Worm (Caenorhabditis elegans) whole organism, L4 larva: Measurements from ENCODE around the gene pgph-1.

Experiments
- F10B5.3 ChIP-seq: sonication (generic microtip); optimal IDR thresholded peaks from 2 replicates; lab custom pipeline; 2016; ENCODE audit warnings: mild to moderate bottlenecking, missing genetic modification characterization, missing compliant biosample characterization
- cey-2 ChIP-seq: sonication (generic microtip); optimal IDR thresholded peaks from 3 replicates; lab custom pipeline; 2017; ENCODE audit warnings: missing genetic modification characterization, mild to moderate bottlenecking, missing compliant biosample characterization, antibody characterized with exemption, borderline replicate concordance; ENCODE audit not compliant: insufficient read depth
- nhr-237 ChIP-seq: sonication (generic microtip); optimal IDR thresholded peaks from 2 replicates; lab custom pipeline; 2017; ENCODE audit warnings: missing biosample characterization, missing genetic modification characterization

ce11 chrV:5753432-5753831 is at the start of gene pgph-1:
- TF ChIP-seq F10B5.3 (no peak), nhr-237 (tag; lab: Kevin White, UChicago) (no peak), cey-2 (tag; lab: Kevin White, UChicago) (no peak)
